Worm (Caenorhabditis elegans): ENCODE data around the gene pup-2.

Gene pup-2

ce11 chrIII:5172470-5172869 lies 13.2 kb upstream of the pup-2 start, which contains the start of gene K10D2.5 (continued):
- TF ChIP-seq elt-2 (tag; optimal IDR thresholded peaks at IDR 0.05) = peak; percentile 84
- TF ChIP-seq ceh-6 (GFP tag; optimal IDR thresholded peaks at IDR 0.05) = peak; percentile 45
- TF ChIP-seq unc-55 (GFP tag; optimal IDR thresholded peaks at IDR 0.05) = no peak
- TF ChIP-seq rnt-1 (tag; optimal IDR thresholded peaks at IDR 0.05) = peak; percentile 99
- TF ChIP-seq F13H6.1 (tag; optimal IDR thresholded peaks at IDR 0.05) = peak; percentile 91
- TF ChIP-seq dve-1 (tag; optimal IDR thresholded peaks at IDR 0.05) = peak; percentile 69
- TF ChIP-seq pat-9 (tag; optimal IDR thresholded peaks at IDR 0.05) = peak; percentile 15
- TF ChIP-seq ama-1 (optimal IDR thresholded peaks at IDR 0.05) = no peak
- no peak for TF ChIP-seq npax-4 (tag; optimal IDR thresholded peaks at IDR 0.05)
- TF ChIP-seq lim-6 (tag; optimal IDR thresholded peaks at IDR 0.05) = peak; percentile 96
- peak; percentile 78 for TF ChIP-seq nfya-1 (tag; optimal IDR thresholded peaks at IDR 0.05)
- TF ChIP-seq nhr-11 (tag; optimal IDR thresholded peaks at IDR 0.05) = no peak
- peak; percentile 89 for TF ChIP-seq hlh-6 (tag; optimal IDR thresholded peaks at IDR 0.05)
- peak; percentile 79 for TF ChIP-seq unc-3 (GFP tag; conservative IDR thresholded peaks at IDR 0.05)
- peak; percentile 45 for TF ChIP-seq unc-3 (tag; optimal IDR thresholded peaks at IDR 0.05)
- TF ChIP-seq fkh-10 (GFP tag; optimal IDR thresholded peaks at IDR 0.05) = no peak
- TF ChIP-seq fkh-6 (tag; optimal IDR thresholded peaks at IDR 0.05) = peak; percentile 85
- TF ChIP-seq ceh-19 (GFP tag; optimal IDR thresholded peaks at IDR 0.05) = peak; percentile 41
- TF ChIP-seq odd-2 (tag; optimal IDR thresholded peaks at IDR 0.05) = no peak
- TF ChIP-seq hlh-15 (tag; optimal IDR thresholded peaks at IDR 0.05) = peak; percentile 52
- TF ChIP-seq ceh-48 (tag; optimal IDR thresholded peaks at IDR 0.05) = peak; percentile 39

ce11 chrIII:5173139-5173538 lies 12.6 kb upstream of the pup-2 start, which contains the start of gene emb-1:
Gene emb-1, plus strand, starts transcription at chrIII:5173439.
- TF ChIP-seq fkh-10 (GFP tag; optimal IDR thresholded peaks at IDR 0.05) (no peak), pha-4 (tag; optimal IDR thresholded peaks at IDR 0.05) (no peak), elt-2 (tag; optimal IDR thresholded peaks at IDR 0.05) (no peak), sdc-2 (tag; optimal IDR thresholded peaks at IDR 0.05) (no peak), eyg-1 (tag; optimal IDR thresholded peaks at IDR 0.05) (no peak), sox-4 (tag; optimal IDR thresholded peaks at IDR 0.05) (no peak), ztf-16 (tag; optimal IDR thresholded peaks at IDR 0.05) (no peak), ceh-18 (tag; optimal IDR thresholded peaks at IDR 0.05) (no peak), ceh-24 (tag; optimal IDR thresholded peaks at IDR 0.05) (no peak), ref-2 (tag; optimal IDR thresholded peaks at IDR 0.05) (no peak), ets-4 (tag; optimal IDR thresholded peaks at IDR 0.05) (no peak), madf-2 (tag; optimal IDR thresholded peaks at IDR 0.05) (no peak), nhr-232 (tag; optimal IDR thresholded peaks at IDR 0.05) (no peak)

ce11 chrIII:5173622-5174021 lies 12.1 kb upstream of the pup-2 start, which contains the start of gene cid-1:
Gene cid-1, plus strand, starts transcription at chrIII:5173922.
- TF ChIP-seq pqm-1 (tag; optimal IDR thresholded peaks at IDR 0.05) (no peak), lin-11 (tag; optimal IDR thresholded peaks at IDR 0.05) (no peak), C08G9.2 (tag; optimal IDR thresholded peaks at IDR 0.05) (no peak), unc-86 (tag; optimal IDR thresholded peaks at IDR 0.05) (no peak), nhr-232 (tag; optimal IDR thresholded peaks at IDR 0.05) (no peak)

- TF ChIP-seq nhr-11 (tag; optimal IDR thresholded peaks at IDR 0.05) = no peak
- peak; percentile 54 for TF ChIP-seq nfya-1 (tag; optimal IDR thresholded peaks at IDR 0.05)
- no peak for TF ChIP-seq ceh-2 (tag; optimal IDR thresholded peaks at IDR 0.05)
- no peak for TF ChIP-seq odd-2 (tag; optimal IDR thresholded peaks at IDR 0.05)
- no peak for TF ChIP-seq unc-3 (GFP tag; conservative IDR thresholded peaks at IDR 0.05)
- TF ChIP-seq unc-3 (tag; optimal IDR thresholded peaks at IDR 0.05) = no peak
Measured at ce11 chrIII:5179166-5179565, 6.6 kb upstream of the pup-2 start.

- TF ChIP-seq hlh-15 (tag; optimal IDR thresholded peaks at IDR 0.05) = no peak
- no peak for TF ChIP-seq ref-2 (tag; optimal IDR thresholded peaks at IDR 0.05)
- TF ChIP-seq unc-42 (tag; optimal IDR thresholded peaks at IDR 0.05) = no peak
- no peak for TF ChIP-seq dmd-4 (tag; optimal IDR thresholded peaks at IDR 0.05; ENCODE audit: borderline replicate concordance)
- no peak for TF ChIP-seq sox-2 (GFP tag; IDR thresholded peaks at IDR 0.05)
- TF ChIP-seq nhr-11 (tag; optimal IDR thresholded peaks at IDR 0.05) = no peak
- TF ChIP-seq hlh-30 (tag; optimal IDR thresholded peaks at IDR 0.05; ENCODE audit: insufficient read depth) = no peak
- TF ChIP-seq F13H6.1 (tag; optimal IDR thresholded peaks at IDR 0.05) = no peak
- TF ChIP-seq ets-4 (tag; optimal IDR thresholded peaks at IDR 0.05) = no peak
Measured at ce11 chrIII:5180588-5180987, 5.1 kb upstream of the pup-2 start.
